Worm (Caenorhabditis elegans) whole organism, L2 larva: ENCODE data around the gene C43H6.6.

Experiments used
- C34F6.9 ChIP-seq: fragments of 150-350 bp; optimal IDR thresholded peaks from 2 replicates; lab custom pipeline; 2014; ENCODE audit warnings: missing biosample characterization, missing genetic modification characterization
- F13H6.1 ChIP-seq: sonication (generic microtip); optimal IDR thresholded peaks from 2 replicates; lab custom pipeline; 2016; ENCODE audit warnings: missing genetic modification characterization, missing compliant biosample characterization
- R02D3.7 ChIP-seq: fragments of 150-350 bp; optimal IDR thresholded peaks from 2 replicates; lab custom pipeline; 2014; ENCODE audit warnings: missing biosample characterization, missing genetic modification characterization
- Y55F3AM.14 ChIP-seq: fragments of 200-800 bp; sonication (Bioruptor generic); optimal IDR thresholded peaks from 2 replicates; lab custom pipeline; 2018; ENCODE audit warnings: mild to moderate bottlenecking, missing genetic modification characterization, missing compliant biosample characterization
- ZK546.5 ChIP-seq: sonication (generic microtip); optimal IDR thresholded peaks from 2 replicates; lab custom pipeline; 2017; ENCODE audit warnings: missing biosample characterization, missing genetic modification characterization
- alr-1 ChIP-seq: fragments of 150-350 bp; optimal IDR thresholded peaks from 2 replicates; lab custom pipeline; 2014; ENCODE audit warnings: missing biosample characterization, missing genetic modification characterization
- aly-2 ChIP-seq: fragments of 150-350 bp; optimal IDR thresholded peaks from 2 replicates; lab custom pipeline; 2014; ENCODE audit warnings: missing biosample characterization, missing genetic modification characterization
- ama-1 ChIP-seq: fragments of 150-350 bp; optimal IDR thresholded peaks from 2 replicates; lab custom pipeline; 2018; ENCODE audit warnings: inconsistent platforms
- blmp-1 ChIP-seq: sonication (generic microtip); optimal IDR thresholded peaks from 2 replicates; lab custom pipeline; 2017; ENCODE audit warnings: missing genetic modification characterization, mild to moderate bottlenecking, missing compliant biosample characterization, antibody characterized with exemption, moderate library complexity; ENCODE audit not compliant: insufficient read depth
- ceh-16 ChIP-seq: fragments of 150-350 bp; optimal IDR thresholded peaks from 2 replicates; lab custom pipeline; 2014; ENCODE audit warnings: missing biosample characterization, missing genetic modification characterization
- ceh-82 ChIP-seq: fragments of 150-350 bp; optimal IDR thresholded peaks from 2 replicates; lab custom pipeline; 2014; ENCODE audit warnings: missing biosample characterization, missing genetic modification characterization
- crh-2 ChIP-seq: sonication (generic microtip); optimal IDR thresholded peaks from 2 replicates; lab custom pipeline; 2017; ENCODE audit warnings: missing biosample characterization, missing genetic modification characterization
- dmd-4 ChIP-seq: sonication (generic microtip); optimal IDR thresholded peaks from 2 replicates; lab custom pipeline; 2017; ENCODE audit warnings: missing biosample characterization, missing genetic modification characterization
- egl-27 ChIP-seq: sonication (generic microtip); optimal IDR thresholded peaks from 3 replicates; lab custom pipeline; 2017; ENCODE audit warnings: missing biosample characterization, missing genetic modification reagents, missing genetic modification characterization
- elt-1 ChIP-seq: fragments of 150-350 bp; optimal IDR thresholded peaks from 2 replicates; lab custom pipeline; 2014; ENCODE audit warnings: missing biosample characterization, missing genetic modification characterization
- elt-3 ChIP-seq: sonication (generic microtip); optimal IDR thresholded peaks from 2 replicates; lab custom pipeline; 2017; ENCODE audit warnings: missing biosample characterization, missing genetic modification characterization
- fos-1 ChIP-seq: fragments of 150-350 bp; optimal IDR thresholded peaks from 2 replicates; lab custom pipeline; 2014; ENCODE audit warnings: missing biosample characterization, missing genetic modification characterization
- gmeb-1 ChIP-seq: fragments of 150-350 bp; optimal IDR thresholded peaks from 2 replicates; lab custom pipeline; 2014; ENCODE audit warnings: missing biosample characterization, missing genetic modification characterization
- lin-11 ChIP-seq: fragments of 150-350 bp; sonication (generic microtip); optimal IDR thresholded peaks from 2 replicates; lab custom pipeline; 2014; ENCODE audit warnings: missing biosample characterization, missing genetic modification characterization, inconsistent platforms, mixed read lengths
- lin-13 ChIP-seq: fragments of 150-350 bp; optimal IDR thresholded peaks from 2 replicates; lab custom pipeline; 2014; ENCODE audit warnings: missing biosample characterization, missing genetic modification reagents, missing genetic modification characterization
- lin-39 ChIP-seq: fragments of 150-350 bp; optimal IDR thresholded peaks from 2 replicates; lab custom pipeline; 2014; ENCODE audit warnings: missing biosample characterization, missing genetic modification reagents, missing genetic modification characterization
- lsy-2 ChIP-seq, 2 experiments: fragments of 150-350 bp in 1 of 2; sonication (generic microtip) in 1 of 2; optimal IDR thresholded peaks; 2 replicates each; lab custom pipeline; 2014 to 2017; ENCODE audit warnings: missing biosample characterization in 2 of 2, missing genetic modification characterization in 2 of 2
- mab-5 ChIP-seq: fragments of 150-350 bp; optimal IDR thresholded peaks from 2 replicates; lab custom pipeline; 2014; ENCODE audit warnings: missing biosample characterization, missing genetic modification characterization
- mbf-1 ChIP-seq: sonication (generic microtip); optimal IDR thresholded peaks from 2 replicates; lab custom pipeline; 2017; ENCODE audit warnings: missing biosample characterization, missing genetic modification characterization
- mdl-1 ChIP-seq, 2 experiments: fragments of 150-350 bp in 1 of 2; sonication (generic microtip) in 1 of 2; optimal IDR thresholded peaks; 2 replicates each; lab custom pipeline; 2017; ENCODE audit warnings: missing biosample characterization in 2 of 2, missing genetic modification characterization in 2 of 2
- nhr-10 ChIP-seq: sonication (generic microtip); optimal IDR thresholded peaks from 2 replicates; lab custom pipeline; 2017; ENCODE audit warnings: missing biosample characterization, missing genetic modification characterization
- nhr-11 ChIP-seq: fragments of 150-350 bp; optimal IDR thresholded peaks from 2 replicates; lab custom pipeline; 2014; ENCODE audit warnings: missing biosample characterization, missing genetic modification characterization
- nhr-12 ChIP-seq: fragments of 150-350 bp; optimal IDR thresholded peaks from 2 replicates; lab custom pipeline; 2014; ENCODE audit warnings: missing biosample characterization, missing genetic modification characterization
- nhr-129 ChIP-seq: fragments of 150-350 bp; optimal IDR thresholded peaks from 2 replicates; lab custom pipeline; 2014; ENCODE audit warnings: missing biosample characterization, missing genetic modification characterization
- nhr-21 ChIP-seq: fragments of 150-350 bp; optimal IDR thresholded peaks from 2 replicates; lab custom pipeline; 2014; ENCODE audit warnings: missing biosample characterization, missing genetic modification characterization
- nhr-23 ChIP-seq: fragments of 150-350 bp; optimal IDR thresholded peaks from 2 replicates; lab custom pipeline; 2014; ENCODE audit warnings: missing biosample characterization, missing genetic modification reagents, missing genetic modification characterization
- nhr-237 ChIP-seq: fragments of 150-350 bp; optimal IDR thresholded peaks from 2 replicates; lab custom pipeline; 2014; ENCODE audit warnings: missing biosample characterization, missing genetic modification characterization
- nhr-25 ChIP-seq: fragments of 150-350 bp; sonication (generic microtip); optimal IDR thresholded peaks from 3 replicates; lab custom pipeline; 2014; ENCODE audit warnings: missing biosample characterization, missing genetic modification characterization
- nhr-6 ChIP-seq: fragments of 150-350 bp; optimal IDR thresholded peaks from 2 replicates; lab custom pipeline; 2014; ENCODE audit warnings: missing biosample characterization, missing genetic modification characterization
- nhr-77 ChIP-seq: fragments of 150-350 bp; optimal IDR thresholded peaks from 2 replicates; lab custom pipeline; 2014; ENCODE audit warnings: missing biosample characterization, missing genetic modification characterization
- peb-1 ChIP-seq: fragments of 150-350 bp; optimal IDR thresholded peaks from 2 replicates; lab custom pipeline; 2014; ENCODE audit warnings: missing biosample characterization, missing genetic modification characterization
- sem-4 ChIP-seq: fragments of 150-350 bp; optimal IDR thresholded peaks from 2 replicates; lab custom pipeline; 2014; ENCODE audit warnings: missing biosample characterization, missing genetic modification reagents, missing genetic modification characterization
- skn-1 ChIP-seq: sonication (generic microtip); optimal IDR thresholded peaks from 2 replicates; lab custom pipeline; 2017; ENCODE audit warnings: missing biosample characterization, missing genetic modification characterization
- sma-3 ChIP-seq: sonication (generic microtip); optimal IDR thresholded peaks from 2 replicates; lab custom pipeline; 2016; ENCODE audit warnings: missing genetic modification reagents, missing genetic modification characterization, missing compliant biosample characterization
- sma-9 ChIP-seq, 2 experiments: fragments of 150-350 bp in 1 of 2; sonication (generic microtip) in 1 of 2; optimal IDR thresholded peaks; 2 replicates each; lab custom pipeline; 2014 to 2016; ENCODE audit warnings: missing genetic modification characterization in 2 of 2, mild to moderate bottlenecking in 1 of 2, missing biosample characterization in 1 of 2, missing compliant biosample characterization in 1 of 2, missing genetic modification reagents in 1 of 2, moderate library complexity in 1 of 2
- unc-39 ChIP-seq: fragments of 150-350 bp; optimal IDR thresholded peaks from 2 replicates; lab custom pipeline; 2014; ENCODE audit warnings: missing biosample characterization, missing genetic modification characterization
- unc-55 ChIP-seq: fragments of 150-350 bp; sonication (generic microtip); optimal IDR thresholded peaks from 3 replicates; lab custom pipeline; 2014; ENCODE audit warnings: missing biosample characterization, missing genetic modification reagents, missing genetic modification characterization
- unc-62 ChIP-seq: fragments of 150-350 bp; optimal IDR thresholded peaks from 2 replicates; lab custom pipeline; 2014; ENCODE audit warnings: missing biosample characterization, missing genetic modification reagents, missing genetic modification characterization
- zag-1 ChIP-seq: fragments of 150-350 bp; optimal IDR thresholded peaks from 2 replicates; lab custom pipeline; 2014; ENCODE audit warnings: missing biosample characterization, missing genetic modification characterization
- ztf-1 ChIP-seq: fragments of 200-800 bp; sonication (Bioruptor generic); conservative IDR thresholded peaks from 2 replicates; pipeline ENCODE4 v1.3.6; 2022; ENCODE audit warnings: missing genetic modification characterization, missing compliant biosample characterization
- ztf-11 ChIP-seq: sonication (generic microtip); optimal IDR thresholded peaks from 2 replicates; lab custom pipeline; 2017; ENCODE audit warnings: missing biosample characterization, missing genetic modification characterization
- ztf-4 ChIP-seq: fragments of 150-350 bp; optimal IDR thresholded peaks from 2 replicates; lab custom pipeline; 2014; ENCODE audit warnings: missing biosample characterization, missing genetic modification characterization

The C43H6.6 gene

DNA sequence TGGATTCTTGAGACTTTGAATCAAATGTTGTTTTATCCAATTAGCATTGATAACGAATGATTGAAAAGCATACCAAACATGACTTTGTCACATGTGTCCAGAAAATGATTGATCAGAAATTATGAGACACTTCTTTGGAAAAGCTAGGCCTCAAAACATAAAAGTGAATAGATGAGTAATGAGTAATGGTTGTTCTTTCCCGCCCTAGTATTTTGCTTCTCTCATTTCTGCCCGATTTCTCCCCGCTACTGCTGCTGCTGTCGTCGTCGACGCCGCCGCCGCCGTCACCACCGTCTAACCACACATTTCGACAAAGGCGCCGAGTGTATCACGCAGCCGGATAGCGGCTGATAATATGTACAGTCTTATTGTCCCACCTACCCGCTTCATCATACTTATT is 9.6 kb upstream of the C43H6.6 start, which contains the start of gene F47G3.1:
TSS of gene F47G3.1 (plus strand) at position 301 of the 400 bp plus-strand sequence.
- TF ChIP-seq R02D3.7 (tag; lab: Kevin White, UChicago) (no peak), peb-1 (tag; lab: Kevin White, UChicago) (no peak), dmd-4 (tag; lab: Kevin White, UChicago) (no peak), alr-1 (tag; lab: Kevin White, UChicago) (no peak), sem-4 (tag; lab: Kevin White, UChicago) (no peak), unc-55 (GFP tag; lab: Kevin White, UChicago) (no peak), nhr-25 (tag; lab: Kevin White, UChicago) (no peak), ztf-11 (tag; lab: Kevin White, UChicago) (no peak), mbf-1 (tag; lab: Kevin White, UChicago) (no peak), nhr-129 (tag; lab: Kevin White, UChicago) (no peak), nhr-237 (tag; lab: Kevin White, UChicago) (no peak)

DNA sequence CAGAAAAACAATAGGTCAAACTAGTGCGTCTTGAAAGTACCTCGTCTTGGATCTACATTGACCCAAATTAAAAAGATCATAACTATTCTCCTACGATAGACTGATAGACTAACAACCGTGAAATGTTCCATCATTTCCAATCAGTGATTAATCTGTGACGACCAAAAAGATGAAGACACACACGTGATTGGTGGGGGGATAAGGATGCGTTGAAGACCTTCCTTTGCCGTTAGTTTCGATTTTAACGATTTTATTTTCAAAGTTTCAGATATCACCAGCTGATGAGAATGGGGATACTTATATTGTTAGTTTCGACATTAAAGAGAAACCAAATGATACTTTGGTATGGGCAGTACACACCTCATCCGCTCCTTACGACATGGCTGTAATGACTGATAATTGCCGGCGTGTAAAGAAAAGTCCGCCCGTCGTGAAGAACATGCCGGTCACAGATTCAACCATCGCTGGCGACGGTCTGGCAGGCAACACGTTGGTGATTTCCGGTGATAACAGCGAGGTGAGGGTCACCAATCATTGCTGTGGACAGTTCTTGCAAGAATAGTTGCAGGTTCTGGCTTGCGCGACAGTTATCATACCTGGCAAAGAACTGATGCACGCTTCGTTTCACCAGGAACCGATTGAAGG is 8.0 kb upstream of the C43H6.6 start:
- TF ChIP-seq gmeb-1 (tag; lab: Kevin White, UChicago), result no peak
- peak; percentile 8 for TF ChIP-seq sma-3 (GFP tag; lab: Kevin White, UChicago)
- peak; percentile 51 for TF ChIP-seq sma-9 (GFP tag; optimal IDR thresholded peaks at IDR 0.05; lab: Kevin White, UChicago)
- TF ChIP-seq sma-9 (tag; optimal IDR thresholded peaks at IDR 0.05; lab: Kevin White, UChicago), result no peak

DNA sequence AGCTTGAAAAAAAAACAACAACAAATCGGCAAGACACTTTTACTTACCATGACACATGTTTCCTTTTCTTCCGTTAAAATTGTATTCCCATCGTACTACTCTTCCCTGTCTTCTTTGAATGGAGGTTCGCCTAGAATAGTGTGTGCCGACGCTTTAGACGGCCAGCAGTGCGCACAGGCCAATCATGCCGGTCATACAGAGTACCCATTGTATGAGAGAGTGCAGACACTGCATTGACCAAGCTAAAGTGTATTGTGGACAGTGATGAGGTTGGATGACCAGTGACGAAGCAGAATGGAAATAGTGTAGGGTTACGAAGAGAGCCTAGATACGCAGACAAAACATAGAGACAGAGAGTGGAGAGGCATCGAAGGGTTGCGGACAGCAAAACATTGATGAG is 6.8 kb downstream of the C43H6.6 start, which contains the start of gene dhhc-9:
TSS of gene dhhc-9 (minus strand) at position 154 of the 400 bp plus-strand sequence.
- TF ChIP-seq dmd-4 (tag; lab: Kevin White, UChicago) (no peak), nhr-23 (tag; lab: Kevin White, UChicago) (no peak), ztf-4 (tag; lab: Kevin White, UChicago) (no peak), lsy-2 (tag; optimal IDR thresholded peaks at IDR 0.05; lab: Kevin White, UChicago) (peak in 1 of 2 experiments; percentile 58), ama-1 (lab: Kevin White, UChicago) (no peak), nhr-10 (tag; lab: Kevin White, UChicago) (no peak), sem-4 (tag; lab: Kevin White, UChicago) (peak; percentile 22), nhr-25 (tag; lab: Kevin White, UChicago) (peak; percentile 2), ztf-11 (tag; lab: Kevin White, UChicago) (no peak), mab-5 (peak; percentile 15), nhr-6 (tag; lab: Kevin White, UChicago) (peak; percentile 38), unc-39 (no peak), unc-62 (no peak), unc-55 (GFP tag; lab: Kevin White, UChicago) (peak; percentile 35), mdl-1 (tag; optimal IDR thresholded peaks at IDR 0.05; lab: Kevin White, UChicago) (peak in 1 of 2 experiments; percentile 24), R02D3.7 (tag; lab: Kevin White, UChicago) (no peak), mbf-1 (tag; lab: Kevin White, UChicago) (no peak), blmp-1 (tag; lab: Kevin White, UChicago) (no peak), gmeb-1 (tag; lab: Kevin White, UChicago) (peak; percentile 38), nhr-129 (tag; lab: Kevin White, UChicago) (peak; percentile 65), peb-1 (tag; lab: Kevin White, UChicago) (no peak), ztf-1 (GFP tag; lab: Robert Waterston, UW) (no peak), elt-1 (tag; lab: Kevin White, UChicago) (no peak), aly-2 (tag; lab: Kevin White, UChicago) (no peak), alr-1 (tag; lab: Kevin White, UChicago) (no peak), zag-1 (no peak), Y55F3AM.14 (GFP tag; lab: Kevin White, UChicago) (no peak), lin-13 (GFP tag; lab: Kevin White, UChicago) (no peak), ZK546.5 (no peak), skn-1 (no peak), lin-11 (peak; percentile 56), lin-39 (no peak), nhr-77 (tag; lab: Kevin White, UChicago) (no peak), C34F6.9 (tag; lab: Kevin White, UChicago) (peak; percentile 49), ceh-16 (no peak), nhr-11 (tag; lab: Kevin White, UChicago) (no peak), nhr-12 (tag; lab: Kevin White, UChicago) (no peak), egl-27 (tag; lab: Kevin White, UChicago) (peak; percentile 28), sma-9 (GFP tag; optimal IDR thresholded peaks at IDR 0.05; lab: Kevin White, UChicago) (peak; percentile 77), sma-9 (tag; optimal IDR thresholded peaks at IDR 0.05; lab: Kevin White, UChicago) (no peak), crh-2 (tag; lab: Kevin White, UChicago) (no peak), nhr-237 (tag; lab: Kevin White, UChicago) (no peak), fos-1 (tag; lab: Kevin White, UChicago) (peak; percentile 86), F13H6.1 (tag; lab: Kevin White, UChicago) (peak; percentile 86), elt-3 (no peak), ceh-82 (tag; lab: Kevin White, UChicago) (no peak), nhr-21 (tag; lab: Kevin White, UChicago) (no peak)
